Worm (Caenorhabditis elegans) whole organism, mixed stage, embryonic: ENCODE results near the gene Y48A6B.3.
"Not testable (repeated sequence)": the region's sequence is repeated elsewhere in the genome, so short reads cannot be mapped to it uniquely, and the experiment has no call there.

ENCODE experiments used
- M03D4.4 ChIP-seq: sonication (generic microtip); optimal IDR thresholded peaks from 2 replicates; lab custom pipeline; 2017; ENCODE audit warnings: mild to moderate bottlenecking, missing genetic modification characterization, missing compliant biosample characterization
- bed-3 ChIP-seq: fragments of 200-800 bp; sonication (Bioruptor generic); optimal IDR thresholded peaks from 3 replicates; lab custom pipeline; 2018; ENCODE audit warnings: mild to moderate bottlenecking, missing genetic modification characterization, moderate library complexity, missing compliant biosample characterization
- ceh-43 ChIP-seq: fragments of 200-800 bp; sonication (Bioruptor generic); optimal IDR thresholded peaks from 2 replicates; lab custom pipeline; 2018; ENCODE audit warnings: mild to moderate bottlenecking, missing genetic modification characterization, moderate library complexity, missing compliant biosample characterization
- ceh-83 ChIP-seq: fragments of 200-800 bp; sonication (Bioruptor generic); optimal IDR thresholded peaks from 2 replicates; lab custom pipeline; 2018; ENCODE audit warnings: mild to moderate bottlenecking, missing genetic modification characterization, missing compliant biosample characterization
- ces-1 ChIP-seq: fragments of 150-350 bp; optimal IDR thresholded peaks from 2 replicates; lab custom pipeline; 2014; ENCODE audit warnings: missing biosample characterization, missing genetic modification reagents, missing genetic modification characterization
- cnd-1 ChIP-seq: fragments of 200-800 bp; sonication (Bioruptor generic); optimal IDR thresholded peaks from 2 replicates; lab custom pipeline; 2018; ENCODE audit warnings: mild to moderate bottlenecking, missing genetic modification characterization, missing compliant biosample characterization
- elt-1 ChIP-seq: sonication (generic microtip); optimal IDR thresholded peaks from 2 replicates; lab custom pipeline; 2017; ENCODE audit warnings: missing genetic modification characterization, mild to moderate bottlenecking, missing compliant biosample characterization, antibody characterized with exemption, moderate library complexity, borderline replicate concordance; ENCODE audit not compliant: insufficient read depth
- elt-3 ChIP-seq: fragments of 150-350 bp; optimal IDR thresholded peaks from 2 replicates; lab custom pipeline; 2014; ENCODE audit warnings: missing biosample characterization, missing genetic modification characterization
- flh-1 ChIP-seq: fragments of 200-800 bp; sonication (Bioruptor generic); optimal IDR thresholded peaks from 2 replicates; lab custom pipeline; 2018; ENCODE audit warnings: mild to moderate bottlenecking, missing genetic modification characterization, moderate library complexity, missing compliant biosample characterization
- ham-2 ChIP-seq: fragments of 200-800 bp; sonication (Bioruptor generic); optimal IDR thresholded peaks from 2 replicates; lab custom pipeline; 2018; ENCODE audit warnings: mild to moderate bottlenecking, missing genetic modification characterization, missing compliant biosample characterization
- hlh-1 ChIP-seq: fragments of 150-350 bp; optimal IDR thresholded peaks from 2 replicates; lab custom pipeline; 2014; ENCODE audit warnings: missing biosample characterization, missing genetic modification reagents, missing genetic modification characterization
- lin-13 ChIP-seq: fragments of 150-350 bp; optimal IDR thresholded peaks from 2 replicates; lab custom pipeline; 2014; ENCODE audit warnings: missing biosample characterization, missing genetic modification characterization
- lin-32 ChIP-seq: fragments of 200-800 bp; sonication (Bioruptor generic); optimal IDR thresholded peaks from 2 replicates; lab custom pipeline; 2018; ENCODE audit warnings: mild to moderate bottlenecking, missing genetic modification characterization, missing compliant biosample characterization
- mab-5 ChIP-seq: fragments of 150-350 bp; optimal IDR thresholded peaks from 2 replicates; lab custom pipeline; 2014; ENCODE audit warnings: missing biosample characterization, missing genetic modification characterization
- mep-1 ChIP-seq: fragments of 150-350 bp; optimal IDR thresholded peaks from 2 replicates; lab custom pipeline; 2017; ENCODE audit warnings: missing biosample characterization, missing genetic modification reagents, missing genetic modification characterization, inconsistent platforms
- mls-2 ChIP-seq: sonication (generic microtip); optimal IDR thresholded peaks from 2 replicates; lab custom pipeline; 2016; ENCODE audit warnings: mild to moderate bottlenecking, missing genetic modification characterization, moderate library complexity, missing compliant biosample characterization
- nhr-12 ChIP-seq: fragments of 150-350 bp; optimal IDR thresholded peaks from 2 replicates; lab custom pipeline; 2014; ENCODE audit warnings: missing biosample characterization, missing genetic modification characterization
- nhr-2 ChIP-seq: fragments of 150-350 bp; optimal IDR thresholded peaks from 2 replicates; lab custom pipeline; 2014; ENCODE audit warnings: missing biosample characterization, missing genetic modification characterization
- nhr-237 ChIP-seq: fragments of 150-350 bp; optimal IDR thresholded peaks from 2 replicates; lab custom pipeline; 2014; ENCODE audit warnings: missing biosample characterization, missing genetic modification characterization
- pha-4 ChIP-seq: fragments of 150-350 bp; optimal IDR thresholded peaks from 2 replicates; lab custom pipeline; 2018; ENCODE audit warnings: missing biosample characterization, missing genetic modification reagents, missing genetic modification characterization
- sem-2 ChIP-seq: fragments of 200-800 bp; sonication (Bioruptor generic); optimal IDR thresholded peaks from 2 replicates; lab custom pipeline; 2018; ENCODE audit warnings: mild to moderate bottlenecking, missing genetic modification characterization, missing compliant biosample characterization
- snpc-4 ChIP-seq: fragments of 150-350 bp; optimal IDR thresholded peaks from 2 replicates; lab custom pipeline; 2014; ENCODE audit warnings: missing biosample characterization, missing genetic modification characterization
- sptf-1 ChIP-seq: sonication (generic microtip); optimal IDR thresholded peaks from 2 replicates; lab custom pipeline; 2017; ENCODE audit warnings: mild to moderate bottlenecking, missing genetic modification characterization, moderate library complexity, missing compliant biosample characterization
- unc-120 ChIP-seq: sonication (generic microtip); optimal IDR thresholded peaks from 2 replicates; lab custom pipeline; 2017; ENCODE audit warnings: missing genetic modification characterization, missing compliant biosample characterization; ENCODE audit not compliant: poor library complexity, severe bottlenecking
- unc-39 ChIP-seq: fragments of 150-350 bp; optimal IDR thresholded peaks from 2 replicates; lab custom pipeline; 2014; ENCODE audit warnings: missing biosample characterization, missing genetic modification characterization
- unc-62 ChIP-seq: fragments of 150-350 bp; optimal IDR thresholded peaks from 2 replicates; lab custom pipeline; 2014; ENCODE audit warnings: missing biosample characterization, missing genetic modification reagents, missing genetic modification characterization
- zip-8 ChIP-seq: fragments of 150-350 bp; optimal IDR thresholded peaks from 2 replicates; lab custom pipeline; 2014; ENCODE audit warnings: missing biosample characterization, missing genetic modification characterization
- ztf-11 ChIP-seq: fragments of 150-350 bp; optimal IDR thresholded peaks from 2 replicates; lab custom pipeline; 2014; ENCODE audit warnings: missing biosample characterization, missing genetic modification characterization

The Y48A6B.3 gene

DNA sequence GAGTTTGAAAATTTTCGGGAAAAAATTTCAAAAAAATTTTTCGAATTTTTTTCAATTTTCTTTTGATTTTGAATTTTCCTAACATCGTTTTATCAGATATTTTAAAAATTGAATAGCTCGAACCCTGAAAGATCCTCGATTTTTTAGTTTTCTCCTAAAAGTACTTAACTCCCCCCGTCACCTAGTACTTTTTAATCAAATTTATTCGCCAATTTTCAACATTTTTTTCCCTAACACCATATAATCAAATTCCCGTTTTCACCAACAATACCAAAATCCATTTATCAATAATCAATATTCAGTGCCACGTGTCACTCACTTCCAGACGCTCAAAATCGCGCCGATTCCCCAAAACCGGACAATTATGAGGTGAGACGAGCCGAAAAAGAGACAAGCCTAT, 4.2 kb downstream of the Y48A6B.3 start, which contains the start of gene kvs-4:
kvs-4 (plus strand) TSS at position 301 of the 400 bp plus-strand sequence.
- no peak for TF ChIP-seq elt-1 (tag; lab: Kevin White, UChicago)

DNA sequence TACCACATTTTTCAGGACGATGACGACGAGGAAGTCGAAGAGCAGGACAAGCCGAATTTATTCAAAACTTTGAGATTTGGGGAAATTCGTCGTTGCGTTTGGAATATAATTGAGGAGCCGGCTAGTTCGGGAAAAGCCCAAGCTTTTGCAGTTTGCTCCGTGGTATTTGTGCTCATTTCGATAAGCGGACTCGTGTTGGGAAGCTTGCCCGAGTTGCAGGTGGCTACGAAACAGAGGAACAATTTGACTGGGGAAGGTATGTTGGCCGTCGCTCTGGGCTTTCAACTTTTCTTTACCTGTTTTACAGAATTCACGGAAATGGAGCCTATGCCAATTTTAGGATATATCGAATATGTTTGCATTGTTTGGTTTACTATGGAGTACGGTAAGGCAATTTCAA, 14.3 kb downstream of the Y48A6B.3 start:
- no peak for TF ChIP-seq mab-5 (tag; lab: Kevin White, UChicago)
- no peak for TF ChIP-seq mep-1
- TF ChIP-seq lin-13 (tag; lab: Kevin White, UChicago): no peak
- no peak for TF ChIP-seq zip-8
- TF ChIP-seq sptf-1 (tag; lab: Kevin White, UChicago): no peak
- TF ChIP-seq ceh-83 (GFP tag; lab: Kevin White, UChicago): peak; percentile 11
- no peak for TF ChIP-seq hlh-1 (tag; lab: Kevin White, UChicago)

DNA sequence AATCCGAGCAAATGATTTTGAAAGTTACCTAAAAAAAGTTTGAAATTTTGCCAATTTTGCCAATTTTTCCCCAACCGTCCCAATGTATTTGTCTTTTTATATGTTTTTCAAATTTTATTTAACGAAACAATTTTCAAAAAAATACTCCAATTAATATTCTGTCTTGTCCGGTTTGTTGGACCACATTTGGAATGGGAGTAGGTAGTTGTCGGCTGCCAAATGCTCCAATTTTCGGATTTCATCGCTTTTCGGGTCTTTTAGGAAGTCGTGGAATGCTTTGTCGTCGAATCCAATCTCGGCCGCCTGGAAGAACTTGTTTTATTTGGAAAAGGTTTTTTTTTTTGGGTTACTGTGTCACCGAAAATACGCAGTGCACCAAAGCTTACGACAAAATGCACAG, 17.1 kb downstream of the Y48A6B.3 start:
- TF ChIP-seq flh-1 (GFP tag; lab: Kevin White, UChicago) (no peak), mab-5 (tag; lab: Kevin White, UChicago) (no peak), ham-2 (GFP tag; lab: Kevin White, UChicago) (no peak), nhr-12 (tag; lab: Kevin White, UChicago) (no peak), lin-32 (GFP tag; lab: Kevin White, UChicago) (no peak), ceh-43 (GFP tag; lab: Kevin White, UChicago) (no peak), unc-120 (tag; lab: Kevin White, UChicago) (no peak), cnd-1 (tag; lab: Kevin White, UChicago) (no peak), sem-2 (GFP tag; lab: Kevin White, UChicago) (no peak), pha-4 (tag; lab: Kevin White, UChicago) (no peak), bed-3 (GFP tag; lab: Kevin White, UChicago) (no peak), ztf-11 (tag; lab: Kevin White, UChicago) (no peak), ces-1 (GFP tag; lab: Kevin White, UChicago) (no peak), unc-62 (GFP tag; lab: Kevin White, UChicago) (no peak), elt-1 (tag; lab: Kevin White, UChicago) (no peak)

DNA sequence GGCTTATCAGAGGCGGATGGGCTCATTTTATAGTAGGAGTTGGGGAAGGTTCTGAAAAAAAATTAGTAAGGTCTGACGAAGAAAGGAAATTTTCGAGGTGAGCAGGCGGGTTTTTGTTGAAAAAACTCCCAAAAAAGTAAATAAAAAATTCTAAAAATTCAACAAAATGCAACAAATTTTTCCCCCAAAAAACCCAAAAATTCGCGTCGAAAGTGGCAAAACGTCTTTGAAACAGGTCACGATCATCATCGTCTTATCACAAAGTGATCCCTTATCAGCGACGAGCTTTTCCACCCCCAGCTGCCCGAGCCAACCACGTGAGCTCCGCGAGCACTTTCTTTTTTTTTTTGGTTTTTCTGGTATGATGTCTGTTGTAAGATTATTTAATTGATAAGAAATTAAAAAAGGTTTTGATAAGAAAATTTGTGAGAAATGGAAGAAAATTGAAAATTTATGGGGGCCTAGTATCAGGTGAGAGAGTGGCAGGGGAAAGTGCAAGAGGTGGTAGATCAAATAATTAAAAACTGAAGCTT, 18.6 kb downstream of the Y48A6B.3 start, which contains the start of gene Y48A6B.7:
Y48A6B.7 (minus strand) TSS at position 51 of the 533 bp plus-strand sequence.
- TF ChIP-seq elt-1 (tag; lab: Kevin White, UChicago) (no peak), ceh-43 (GFP tag; lab: Kevin White, UChicago) (no peak), pha-4 (tag; lab: Kevin White, UChicago) (no peak), mls-2 (tag; lab: Kevin White, UChicago) (no peak), ceh-83 (GFP tag; lab: Kevin White, UChicago) (no peak), nhr-2 (tag; lab: Kevin White, UChicago) (no peak), snpc-4 (tag; lab: Kevin White, UChicago) (no peak), unc-39 (no peak), sptf-1 (tag; lab: Kevin White, UChicago) (no peak), mab-5 (tag; lab: Kevin White, UChicago) (no peak), ztf-11 (tag; lab: Kevin White, UChicago) (no peak), nhr-237 (tag; lab: Kevin White, UChicago) (no peak), mep-1 (no peak), elt-3 (no peak), M03D4.4 (tag; lab: Kevin White, UChicago) (no peak), cnd-1 (tag; lab: Kevin White, UChicago) (no peak), nhr-12 (tag; lab: Kevin White, UChicago) (no peak), zip-8 (no peak), unc-62 (GFP tag; lab: Kevin White, UChicago) (no peak), ces-1 (GFP tag; lab: Kevin White, UChicago) (no peak)

DNA sequence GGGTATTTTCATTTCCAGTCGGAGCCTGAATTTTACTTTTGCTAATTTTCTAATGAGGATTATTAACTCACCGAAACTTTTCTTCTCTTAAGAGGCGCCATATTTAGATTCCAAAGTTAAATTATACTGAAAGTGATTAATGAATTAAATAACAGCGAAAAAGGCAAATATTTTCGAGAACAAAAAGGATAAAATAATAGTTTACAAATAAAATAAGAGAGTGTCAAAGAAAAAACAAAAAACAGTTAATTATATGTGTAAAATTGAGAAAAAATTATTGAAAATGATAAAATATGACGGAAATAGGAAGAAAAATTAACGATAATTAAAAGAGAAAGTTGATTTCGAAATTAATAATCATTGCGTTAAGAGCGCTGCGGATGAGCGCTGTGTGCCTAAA, 21.3 kb downstream of the Y48A6B.3 start, which contains the start of gene Y48A6B.8:
Y48A6B.8 (minus strand) TSS at position 101 of the 400 bp plus-strand sequence.
- TF ChIP-seq sptf-1 (tag; lab: Kevin White, UChicago); ceh-83 (GFP tag; lab: Kevin White, UChicago); lin-13 (tag; lab: Kevin White, UChicago): not testable (repeated sequence)
